Worm (Caenorhabditis elegans): Measurements from ENCODE around the gene nhr-76.

The nhr-76 gene

DNA sequence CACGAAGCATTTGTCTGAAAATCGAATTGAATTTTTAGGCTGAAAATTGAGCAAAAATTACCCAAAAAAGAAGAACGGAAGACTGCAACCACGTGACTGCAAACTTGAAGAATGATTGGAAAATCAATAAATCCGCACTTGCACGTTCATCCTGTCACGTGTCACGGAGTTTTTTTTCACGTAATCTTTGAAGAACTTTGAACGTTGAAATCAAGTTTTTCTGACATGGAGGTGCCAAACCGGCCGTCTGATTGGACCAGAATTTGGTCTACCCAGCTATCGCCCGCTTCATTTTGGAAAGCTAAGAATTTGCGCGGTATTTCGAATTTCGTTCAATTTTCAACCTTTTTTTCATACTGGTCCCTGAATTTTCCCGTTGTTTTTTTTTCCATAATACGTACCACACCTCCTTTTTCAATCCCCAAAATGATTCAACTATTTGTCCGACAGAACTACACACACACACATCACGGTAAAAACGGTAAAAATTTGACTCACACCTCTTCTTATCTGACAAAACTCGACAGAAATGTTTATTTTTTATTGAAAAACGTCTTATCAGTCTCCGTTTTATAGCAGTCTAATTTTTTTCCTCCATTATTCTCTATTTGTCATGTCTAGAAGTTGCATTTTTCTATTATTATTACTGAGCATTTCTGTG lies 30.9 kb upstream of the nhr-76 start, which contains the start of the genes C18H7.7 and C18H7.11:
Gene C18H7.7 (minus strand): TSS at position 101 of the 661 bp plus-strand sequence.
Gene C18H7.11 (plus strand): TSS at position 611 of the 661 bp plus-strand sequence.
- TF ChIP-seq hlh-30 (tag; optimal IDR thresholded peaks at IDR 0.05; ENCODE audit: insufficient read depth) (peak; percentile 9), fax-1 (tag; optimal IDR thresholded peaks at IDR 0.05) (no peak)

DNA sequence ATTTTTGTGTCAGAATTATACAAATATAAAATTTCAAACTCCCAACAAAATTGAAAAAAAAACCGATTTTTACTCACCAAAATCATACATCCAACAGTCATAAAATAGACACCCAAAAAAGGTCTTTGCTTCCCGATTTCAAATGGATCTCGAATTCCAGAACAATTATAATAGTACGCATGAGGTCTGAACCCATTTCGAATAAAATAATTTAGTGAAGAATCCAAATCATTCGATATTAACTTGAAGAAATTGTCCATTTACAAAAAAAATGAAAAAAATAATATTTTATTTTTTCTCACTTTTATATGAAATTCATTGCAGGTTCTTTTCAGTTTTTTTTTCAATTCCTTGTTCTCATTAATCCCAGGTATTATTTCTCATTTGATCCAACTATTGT lies 25.7 kb upstream of the nhr-76 start, which contains the start of gene srt-59:
Gene srt-59 (minus strand): TSS at position 101 of the 400 bp plus-strand sequence.
- no peak for TF ChIP-seq pat-9 (tag; optimal IDR thresholded peaks at IDR 0.05)

DNA sequence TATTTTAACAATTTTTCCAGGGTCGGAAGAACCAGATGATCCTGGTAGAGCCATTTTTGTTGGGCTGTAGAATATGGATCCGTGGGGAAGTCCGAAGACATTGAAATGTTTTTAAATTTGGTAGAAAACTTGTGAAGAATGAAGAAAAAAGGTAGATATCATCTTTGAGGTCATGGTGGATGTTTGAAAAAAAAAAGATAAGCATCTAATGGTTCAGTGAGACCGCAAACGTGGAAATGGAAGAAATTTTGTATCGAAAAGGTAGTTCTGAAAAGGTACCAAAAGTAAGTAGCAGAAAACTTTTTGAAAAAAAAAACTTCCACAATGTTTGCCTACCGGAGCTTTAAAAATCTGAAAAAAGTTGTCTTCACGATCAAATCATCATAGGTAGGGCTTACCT lies 23.8 kb upstream of the nhr-76 start, which contains the start of gene prmt-4:
Gene prmt-4 (minus strand): TSS at position 101 of the 400 bp plus-strand sequence.
- TF ChIP-seq tbx-2 (tag; optimal IDR thresholded peaks at IDR 0.05) (no peak), ceh-34 (tag; optimal IDR thresholded peaks at IDR 0.05) (no peak), ceh-2 (tag; optimal IDR thresholded peaks at IDR 0.05) (no peak), ceh-6 (GFP tag; optimal IDR thresholded peaks at IDR 0.05) (no peak)

DNA sequence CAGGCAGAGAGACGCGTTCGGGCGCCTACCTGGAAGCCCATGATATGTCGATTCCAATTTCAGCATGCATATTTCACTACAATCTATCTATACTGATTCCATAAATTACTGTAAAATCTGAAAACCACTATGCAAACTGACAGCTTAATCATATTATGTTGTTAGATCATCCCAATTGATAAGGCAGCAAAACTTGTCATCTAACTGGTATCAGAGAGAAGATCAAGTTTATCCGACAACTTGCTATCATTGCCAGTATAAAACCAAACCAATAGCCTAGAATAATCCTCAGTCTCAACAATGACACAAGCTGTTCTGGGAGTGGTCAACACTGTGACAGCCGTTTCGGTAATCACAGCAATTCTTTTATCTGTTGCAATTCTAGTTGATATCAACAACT lies 23.2 kb upstream of the nhr-76 start, which contains the start of gene col-102:
Gene col-102 (plus strand): TSS at position 301 of the 400 bp plus-strand sequence.
- TF ChIP-seq ceh-45 (GFP tag; IDR thresholded peaks at IDR 0.05) (no peak), ceh-19 (GFP tag; optimal IDR thresholded peaks at IDR 0.05) (no peak), fkh-10 (GFP tag; optimal IDR thresholded peaks at IDR 0.05) (no peak), ceh-2 (tag; optimal IDR thresholded peaks at IDR 0.05) (no peak), pag-3 (tag; optimal IDR thresholded peaks at IDR 0.05; ENCODE audit: borderline replicate concordance) (no peak), sox-4 (tag; optimal IDR thresholded peaks at IDR 0.05) (no peak), hlh-6 (tag; optimal IDR thresholded peaks at IDR 0.05) (no peak)

DNA sequence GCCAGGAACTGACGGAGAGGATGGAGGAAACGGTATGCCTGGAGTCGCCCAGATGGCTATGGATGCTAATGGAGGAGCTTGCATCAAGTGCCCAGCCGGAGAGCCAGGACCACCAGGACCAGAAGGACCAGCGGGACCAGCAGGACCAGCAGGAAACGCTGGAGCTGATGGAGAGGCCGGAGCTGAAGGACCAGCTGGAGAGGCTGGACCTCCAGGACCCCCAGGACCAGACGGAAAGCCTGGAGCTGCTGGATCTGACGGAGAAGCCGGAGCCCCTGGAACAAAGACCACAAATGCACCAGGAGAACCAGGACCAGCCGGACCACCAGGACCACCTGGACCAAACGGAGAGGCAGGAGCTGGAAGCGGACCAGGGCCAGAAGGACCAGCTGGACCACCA lies 22.5 kb upstream of the nhr-76 start:
- TF ChIP-seq unc-86 (tag; optimal IDR thresholded peaks at IDR 0.05), result no peak
- TF ChIP-seq ahr-1 (tag; optimal IDR thresholded peaks at IDR 0.05), result no peak
- no peak for TF ChIP-seq fax-1 (tag; optimal IDR thresholded peaks at IDR 0.05)
- TF ChIP-seq ref-2 (tag; optimal IDR thresholded peaks at IDR 0.05), result no peak
- no peak for TF ChIP-seq hlh-6 (tag; optimal IDR thresholded peaks at IDR 0.05)
- no peak for TF ChIP-seq K02D7.2 (tag; optimal IDR thresholded peaks at IDR 0.05)
- no peak for TF ChIP-seq zip-5 (tag; optimal IDR thresholded peaks at IDR 0.05)
- no peak for TF ChIP-seq nhr-232 (tag; optimal IDR thresholded peaks at IDR 0.05)
- no peak for TF ChIP-seq F13H6.1 (tag; optimal IDR thresholded peaks at IDR 0.05)
- TF ChIP-seq nfya-1 (tag; optimal IDR thresholded peaks at IDR 0.05), result no peak
- TF ChIP-seq T23F11.4 (GFP tag; optimal IDR thresholded peaks at IDR 0.05), result no peak
- no peak for TF ChIP-seq pros-1 (tag; optimal IDR thresholded peaks at IDR 0.05)
- no peak for TF ChIP-seq ceh-2 (tag; optimal IDR thresholded peaks at IDR 0.05)
- TF ChIP-seq C38D4.7 (GFP tag; optimal IDR thresholded peaks at IDR 0.05), result no peak
- TF ChIP-seq pha-2 (tag; optimal IDR thresholded peaks at IDR 0.05), result no peak

DNA sequence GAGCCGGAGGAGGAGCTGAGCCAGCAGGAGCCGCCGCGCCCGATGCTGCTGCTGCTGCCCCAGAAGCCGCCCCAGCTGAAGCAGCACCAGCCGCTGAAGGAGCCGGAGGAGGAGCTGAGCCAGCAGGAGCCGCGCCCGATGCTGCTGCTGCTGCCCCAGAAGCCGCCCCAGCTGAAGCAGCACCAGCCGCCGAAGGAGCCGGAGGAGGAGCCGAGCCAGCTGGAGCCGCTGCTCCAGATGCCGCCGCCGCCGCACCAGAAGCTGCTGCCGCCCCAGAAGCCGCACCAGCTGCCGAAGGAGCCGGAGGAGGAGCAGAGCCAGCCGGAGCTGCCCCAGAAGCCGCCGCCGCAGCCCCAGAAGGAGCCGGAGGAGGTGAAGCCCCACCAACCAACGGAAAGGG lies 21.9 kb upstream of the nhr-76 start:
- TF ChIP-seq madf-2 (tag; optimal IDR thresholded peaks at IDR 0.05), result no peak
- no peak for TF ChIP-seq ttx-3 (tag; optimal IDR thresholded peaks at IDR 0.05)
- TF ChIP-seq fax-1 (tag; optimal IDR thresholded peaks at IDR 0.05), result no peak
- no peak for TF ChIP-seq tbx-7 (tag; optimal IDR thresholded peaks at IDR 0.05)

DNA sequence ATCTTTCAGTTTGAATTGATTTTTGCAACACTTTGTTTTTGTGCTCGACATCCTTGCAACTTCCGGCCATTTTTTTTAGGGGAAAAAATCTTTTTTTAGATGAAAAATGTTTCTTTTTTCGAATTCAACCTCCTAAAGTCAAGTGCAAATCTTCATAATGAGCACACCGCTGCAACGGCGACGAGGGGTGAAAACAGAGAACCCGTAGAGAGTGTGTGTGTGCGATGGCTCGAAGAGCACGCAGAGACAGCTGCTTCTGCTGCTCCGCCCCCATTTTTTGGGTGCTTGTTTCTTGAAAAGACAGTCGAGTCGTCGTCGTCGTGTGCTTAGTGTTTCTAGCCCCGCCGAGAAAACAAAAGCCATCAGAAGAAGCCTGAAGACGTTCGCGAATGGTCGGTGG lies 21.3 kb upstream of the nhr-76 start, which contains the start of gene inx-18:
Gene inx-18 (plus strand): TSS at position 301 of the 400 bp plus-strand sequence.
- TF ChIP-seq tbx-2 (tag; optimal IDR thresholded peaks at IDR 0.05) (no peak), ceh-2 (tag; optimal IDR thresholded peaks at IDR 0.05) (no peak), lim-6 (tag; optimal IDR thresholded peaks at IDR 0.05) (no peak), pros-1 (tag; optimal IDR thresholded peaks at IDR 0.05) (no peak), pat-9 (tag; optimal IDR thresholded peaks at IDR 0.05) (no peak), unc-42 (tag; optimal IDR thresholded peaks at IDR 0.05) (no peak), hlh-6 (tag; optimal IDR thresholded peaks at IDR 0.05) (no peak), fkh-10 (GFP tag; optimal IDR thresholded peaks at IDR 0.05) (no peak), ets-4 (tag; optimal IDR thresholded peaks at IDR 0.05) (no peak), lin-11 (tag; optimal IDR thresholded peaks at IDR 0.05) (no peak)
